Worm (Caenorhabditis elegans) whole organism, mixed stage, embryonic: ENCODE data around the gene ZK105.5.

ENCODE experiments used
- ces-1 ChIP-seq: fragments of 150-350 bp; optimal IDR thresholded peaks from 2 replicates; lab custom pipeline; 2014; ENCODE audit warnings: missing biosample characterization, missing genetic modification reagents, missing genetic modification characterization
- drap-1 ChIP-seq: fragments of 200-800 bp; sonication (Bioruptor generic); optimal IDR thresholded peaks from 3 replicates; lab custom pipeline; 2018; ENCODE audit warnings: mild to moderate bottlenecking, missing genetic modification characterization, missing compliant biosample characterization
- flh-1 ChIP-seq: fragments of 200-800 bp; sonication (Bioruptor generic); optimal IDR thresholded peaks from 2 replicates; lab custom pipeline; 2018; ENCODE audit warnings: mild to moderate bottlenecking, missing genetic modification characterization, moderate library complexity, missing compliant biosample characterization
- ham-2 ChIP-seq: fragments of 200-800 bp; sonication (Bioruptor generic); optimal IDR thresholded peaks from 2 replicates; lab custom pipeline; 2018; ENCODE audit warnings: mild to moderate bottlenecking, missing genetic modification characterization, missing compliant biosample characterization
- lsy-2 ChIP-seq: fragments of 150-350 bp; optimal IDR thresholded peaks from 2 replicates; lab custom pipeline; 2014; ENCODE audit warnings: missing biosample characterization, missing genetic modification characterization
- mep-1 ChIP-seq: fragments of 150-350 bp; optimal IDR thresholded peaks from 2 replicates; lab custom pipeline; 2017; ENCODE audit warnings: missing biosample characterization, missing genetic modification reagents, missing genetic modification characterization, inconsistent platforms
- nhr-12 ChIP-seq: fragments of 150-350 bp; optimal IDR thresholded peaks from 2 replicates; lab custom pipeline; 2014; ENCODE audit warnings: missing biosample characterization, missing genetic modification characterization
- nhr-237 ChIP-seq: fragments of 150-350 bp; optimal IDR thresholded peaks from 2 replicates; lab custom pipeline; 2014; ENCODE audit warnings: missing biosample characterization, missing genetic modification characterization
- nhr-28 ChIP-seq: fragments of 150-350 bp; optimal IDR thresholded peaks from 2 replicates; lab custom pipeline; 2014; ENCODE audit warnings: missing biosample characterization, missing genetic modification characterization
- nhr-76 ChIP-seq: sonication (generic microtip); optimal IDR thresholded peaks from 2 replicates; lab custom pipeline; 2017; ENCODE audit warnings: missing biosample characterization, missing genetic modification characterization
- snpc-4 ChIP-seq: fragments of 150-350 bp; optimal IDR thresholded peaks from 2 replicates; lab custom pipeline; 2014; ENCODE audit warnings: missing biosample characterization, missing genetic modification characterization
- unc-39 ChIP-seq: fragments of 150-350 bp; optimal IDR thresholded peaks from 2 replicates; lab custom pipeline; 2014; ENCODE audit warnings: missing biosample characterization, missing genetic modification characterization

ce11 chrV:7737710-7738109, 20.2 kb upstream of the ZK105.5 start, which contains the start of gene srr-9:
- TF ChIP-seq snpc-4 (tag; lab: Kevin White, UChicago): no peak
- TF ChIP-seq nhr-12 (tag; lab: Kevin White, UChicago): no peak
- no peak for TF ChIP-seq nhr-237
- no peak for TF ChIP-seq ces-1 (GFP tag; lab: Kevin White, UChicago)
- no peak for TF ChIP-seq flh-1 (GFP tag; lab: Kevin White, UChicago)
- TF ChIP-seq unc-39: no peak
- TF ChIP-seq mep-1 (tag; lab: Kevin White, UChicago): no peak
- TF ChIP-seq lsy-2 (tag; lab: Kevin White, UChicago): no peak
- TF ChIP-seq ham-2: no peak
- no peak for TF ChIP-seq drap-1
- no peak for TF ChIP-seq nhr-28 (tag; lab: Kevin White, UChicago)
- TF ChIP-seq nhr-76 (tag; lab: Kevin White, UChicago): no peak
